Fruit fly (Drosophila melanogaster): Measurements from ENCODE around the gene CG12590.

The CG12590 gene

dm6 chr3R:5120461-5121214 lies 38.8 kb upstream of the CG12590 start (continued):
- TF ChIP-seq Hr3 (GFP tag; optimal IDR thresholded peaks at IDR 0.05) (no peak), CG10267 (tag; optimal IDR thresholded peaks at IDR 0.05) (peak; percentile 10), Hr78 (GFP tag; optimal IDR thresholded peaks at IDR 0.05) (no peak), CG16779 (GFP tag; IDR thresholded peaks at IDR 0.05) (no peak), Ssrp (tag; optimal IDR thresholded peaks at IDR 0.05) (no peak), da (GFP tag; optimal IDR thresholded peaks at IDR 0.05) (no peak), Med (GFP tag) (peak; percentile 82), HHEX (GFP tag; optimal IDR thresholded peaks at IDR 0.05) (peak; percentile 37), CG4360 (GFP tag; IDR thresholded peaks at IDR 0.05) (no peak), CG6689 (GFP tag; IDR thresholded peaks at IDR 0.05) (0 out of 2 replicates have a peak, but pooled peaks have one; percentile 37), Rfx (GFP tag; IDR thresholded peaks at IDR 0.05) (no peak), CG3281 (GFP tag; optimal IDR thresholded peaks at IDR 0.05) (peak; percentile 20), lola (GFP tag; optimal IDR thresholded peaks at IDR 0.05) (peak in 1 of 3 experiments; percentile 10), chn (GFP tag; optimal IDR thresholded peaks at IDR 0.05) (peak; percentile 19), Doc3 (GFP tag; IDR thresholded peaks at IDR 0.05; ENCODE audit: partially characterized antibody) (no peak), CG2202 (tag; optimal IDR thresholded peaks at IDR 0.05) (peak; percentile 19), pfk (GFP tag; optimal IDR thresholded peaks at IDR 0.05) (no peak), CG15269 (tag; optimal IDR thresholded peaks at IDR 0.05) (peak; percentile 10), sens (GFP tag) (peak; percentile 78), CG32532 (GFP tag; IDR thresholded peaks at IDR 0.05) (no peak; the same call in 1 of the 2 replicates), nom (GFP tag; optimal IDR thresholded peaks at IDR 0.05) (peak; percentile 10), cad (GFP tag; optimal IDR thresholded peaks at IDR 0.05) (no peak), CG34376 (GFP tag; optimal IDR thresholded peaks at IDR 0.05) (no peak), E2f2 (GFP tag; IDR thresholded peaks at IDR 0.05) (no peak), ab (GFP tag; optimal IDR thresholded peaks at IDR 0.05) (no peak), Poxn (GFP tag; IDR thresholded peaks at IDR 0.05) (no peak), CG12391 (tag; optimal IDR thresholded peaks at IDR 0.05) (peak; percentile 37), CG12769 (tag; optimal IDR thresholded peaks at IDR 0.05) (peak; percentile 28), gcm2 (GFP tag; optimal IDR thresholded peaks at IDR 0.05) (no peak), CG16815 (GFP tag; optimal IDR thresholded peaks at IDR 0.05) (peak; percentile 10), Six4 (GFP tag; optimal IDR thresholded peaks at IDR 0.05) (peak; percentile 24), CG8478 (optimal IDR thresholded peaks at IDR 0.05) (no peak), exex (tag; optimal IDR thresholded peaks at IDR 0.05) (no peak), CG33557 (GFP tag; optimal IDR thresholded peaks at IDR 0.05) (no peak), pb (GFP tag; optimal IDR thresholded peaks at IDR 0.05) (no peak), Eip74EF (GFP tag; optimal IDR thresholded peaks at IDR 0.05) (no peak), CG11398 (GFP tag; optimal IDR thresholded peaks at IDR 0.05) (no peak), stc (GFP tag; IDR thresholded peaks at IDR 0.05) (no peak), CG11504 (tag; optimal IDR thresholded peaks at IDR 0.05) (peak; percentile 45), dysf (GFP tag; IDR thresholded peaks at IDR 0.05) (no peak), sim (GFP tag; IDR thresholded peaks at IDR 0.05) (no peak), gsb-n (tag; optimal IDR thresholded peaks at IDR 0.05) (peak; percentile 45), CG30403 (GFP tag; optimal IDR thresholded peaks at IDR 0.05) (no peak), CG15601 (tag; optimal IDR thresholded peaks at IDR 0.05) (no peak), D (optimal IDR thresholded peaks at IDR 0.05) (peak; percentile 76), D (GFP tag; optimal IDR thresholded peaks at IDR 0.05) (peak; percentile 54), YL-1 (GFP tag; optimal IDR thresholded peaks at IDR 0.05) (no peak), mam (GFP tag; optimal IDR thresholded peaks at IDR 0.05) (no peak), aop (GFP tag; IDR thresholded peaks at IDR 0.05) (no peak), CG18262 (tag; optimal IDR thresholded peaks at IDR 0.05) (peak; percentile 39)
